Worm (Caenorhabditis elegans) whole organism, L3 larva: ENCODE data around the gene T23G4.127.

ENCODE experiments used
- egl-5 ChIP-seq: fragments of 150-350 bp; optimal IDR thresholded peaks from 2 replicates; lab custom pipeline; 2017; ENCODE audit warnings: missing biosample characterization, missing genetic modification reagents, missing genetic modification characterization, inconsistent platforms
- mdl-1 ChIP-seq: fragments of 150-350 bp; optimal IDR thresholded peaks from 2 replicates; lab custom pipeline; 2014; ENCODE audit warnings: missing biosample characterization, missing genetic modification characterization
- nhr-11 ChIP-seq: fragments of 150-350 bp; optimal IDR thresholded peaks from 2 replicates; lab custom pipeline; 2014; ENCODE audit warnings: missing biosample characterization, missing genetic modification characterization
- nhr-23 ChIP-seq: fragments of 150-350 bp; optimal IDR thresholded peaks from 2 replicates; lab custom pipeline; 2014; ENCODE audit warnings: missing biosample characterization, missing genetic modification reagents, missing genetic modification characterization
- nhr-43 ChIP-seq: sonication (generic microtip); optimal IDR thresholded peaks from 2 replicates; lab custom pipeline; 2016; ENCODE audit warnings: mild to moderate bottlenecking, missing genetic modification characterization, missing compliant biosample characterization; ENCODE audit not compliant: poor library complexity, severe bottlenecking
- nhr-76 ChIP-seq: fragments of 150-350 bp; sonication (generic microtip); optimal IDR thresholded peaks from 5 replicates; lab custom pipeline; 2014; ENCODE audit warnings: missing biosample characterization, missing genetic modification characterization
- ztf-11 ChIP-seq: fragments of 150-350 bp; optimal IDR thresholded peaks from 2 replicates; lab custom pipeline; 2014; ENCODE audit warnings: missing biosample characterization, missing genetic modification characterization
- ztf-4 ChIP-seq: fragments of 150-350 bp; optimal IDR thresholded peaks from 2 replicates; lab custom pipeline; 2014; ENCODE audit warnings: missing biosample characterization, missing genetic modification characterization

DNA sequence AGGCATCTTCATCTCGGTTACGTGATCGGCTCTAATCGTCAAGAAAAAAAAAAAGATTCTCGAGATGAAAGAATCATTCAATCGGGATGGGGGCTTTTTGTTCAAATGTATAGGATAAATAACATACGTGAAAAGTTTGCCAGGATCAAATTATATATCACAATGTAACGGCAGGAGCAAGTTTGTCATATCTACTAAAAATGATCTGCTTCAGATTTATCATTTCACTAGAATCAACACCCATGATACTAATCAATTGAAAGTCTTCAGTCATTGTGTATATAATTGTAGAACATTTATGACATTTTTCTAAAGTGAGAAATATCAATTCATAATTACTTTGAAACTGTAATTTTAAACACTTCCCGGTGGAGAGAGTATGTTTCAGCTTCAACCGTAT, 1.6 kb downstream of the T23G4.127 start:
- no peak for TF ChIP-seq nhr-76 (tag; lab: Kevin White, UChicago)
- no peak for TF ChIP-seq nhr-43 (tag; lab: Kevin White, UChicago)
- no peak for TF ChIP-seq ztf-11
- TF ChIP-seq nhr-11 (tag; lab: Kevin White, UChicago): no peak
- TF ChIP-seq egl-5 (tag; lab: Kevin White, UChicago): no peak
- no peak for TF ChIP-seq ztf-4 (tag; lab: Kevin White, UChicago)
- TF ChIP-seq nhr-23 (tag; lab: Kevin White, UChicago): no peak
- TF ChIP-seq mdl-1: no peak
